Worm (Caenorhabditis elegans): ENCODE measurements around the gene mrpl-22.
A peak's percentile ranks its signal among the peaks of the same experiment; 100 is the strongest.

DNA sequence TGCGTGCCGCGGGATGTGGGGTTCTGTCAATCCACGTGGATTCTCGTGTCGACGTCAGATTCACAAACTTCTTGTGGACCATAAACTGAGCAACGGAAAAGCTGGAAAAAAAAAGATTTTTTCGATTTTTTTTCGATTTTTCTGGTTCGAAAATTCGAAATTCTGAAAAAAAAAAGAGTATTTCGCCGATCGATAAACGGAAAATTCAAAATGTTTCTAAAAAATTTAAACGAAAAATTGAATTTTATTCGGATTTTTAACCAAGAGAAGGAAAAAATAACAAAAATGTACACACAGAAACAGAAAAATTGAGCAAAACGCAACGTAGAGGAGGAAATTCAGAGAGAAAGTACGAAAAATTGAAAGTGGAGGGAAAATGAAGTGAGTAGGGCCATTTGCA, 18.9 kb upstream of the mrpl-22 start, which contains the start of gene Y39A1A.3:
- TF ChIP-seq fkh-10 (GFP tag; optimal IDR thresholded peaks at IDR 0.05) (no peak), ztf-4 (tag; optimal IDR thresholded peaks at IDR 0.05) (no peak), ama-1 (optimal IDR thresholded peaks at IDR 0.05) (peak; percentile 32), nhr-12 (tag; optimal IDR thresholded peaks at IDR 0.05) (no peak), R02D3.7 (tag; optimal IDR thresholded peaks at IDR 0.05) (no peak), unc-62 (GFP tag; optimal IDR thresholded peaks at IDR 0.05) (no peak), tbx-2 (tag; optimal IDR thresholded peaks at IDR 0.05) (no peak), nhr-25 (tag; optimal IDR thresholded peaks at IDR 0.05) (no peak), nfya-1 (tag; optimal IDR thresholded peaks at IDR 0.05; ENCODE audit: insufficient read depth) (no peak), zag-1 (tag; optimal IDR thresholded peaks at IDR 0.05) (no peak)

Measured in whole organism, L3 larva.